Worm (Caenorhabditis elegans): Measurements from ENCODE around the gene spe-49.

The spe-49 gene

DNA sequence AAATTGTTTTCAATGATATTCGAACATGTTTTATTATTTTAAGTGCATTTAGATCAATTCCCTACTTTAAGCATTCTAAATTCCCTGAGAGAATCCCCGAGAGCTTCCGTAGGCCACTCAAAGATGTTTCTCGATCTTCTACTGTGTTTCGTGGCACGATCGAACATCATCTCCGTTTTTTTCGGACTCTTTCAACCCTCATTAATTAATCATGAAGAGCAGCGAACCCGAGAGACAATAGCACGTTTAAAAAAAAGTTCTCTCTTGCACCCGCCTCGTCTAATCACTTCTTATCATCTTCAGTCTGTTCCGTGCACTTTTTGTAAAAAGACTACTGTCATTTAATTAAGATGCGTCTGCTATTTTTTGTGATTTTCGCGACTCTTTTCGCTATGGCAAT, 7.4 kb downstream of the spe-49 start, which contains the start of gene K12B6.11:
Gene K12B6.11 (plus strand): TSS at position 301 of the 400 bp plus-strand sequence.
- no peak for TF ChIP-seq pha-4 (tag; optimal IDR thresholded peaks at IDR 0.05)

DNA sequence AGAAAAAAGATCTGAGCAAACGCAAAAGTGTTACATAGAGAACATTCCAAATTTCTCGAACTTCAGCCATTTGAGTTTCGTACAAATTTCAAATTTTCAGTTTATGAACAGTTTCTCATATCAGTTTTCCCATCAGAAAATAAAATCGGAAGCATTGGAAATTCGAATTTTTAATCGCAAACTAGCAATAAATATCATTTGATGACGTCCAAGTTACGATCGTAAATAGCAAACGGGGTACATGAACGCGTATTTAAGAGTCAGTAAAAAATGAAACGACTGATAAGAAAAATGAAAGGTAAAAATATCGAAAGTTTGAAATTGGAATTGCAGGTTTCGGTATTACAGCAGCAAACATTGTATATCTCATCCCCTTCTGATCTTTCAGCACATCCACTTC, 10.1 kb downstream of the spe-49 start:
- TF ChIP-seq nhr-76 (tag; optimal IDR thresholded peaks at IDR 0.05) (no peak), nhr-2 (tag; optimal IDR thresholded peaks at IDR 0.05) (no peak), ceh-83 (GFP tag; optimal IDR thresholded peaks at IDR 0.05) (no peak), tbx-8 (GFP tag; optimal IDR thresholded peaks at IDR 0.05) (no peak), mep-1 (tag; optimal IDR thresholded peaks at IDR 0.05) (no peak), nhr-237 (tag; optimal IDR thresholded peaks at IDR 0.05) (no peak), unc-120 (tag; optimal IDR thresholded peaks at IDR 0.05; ENCODE audit: poor library complexity, severe bottlenecking) (no peak)

DNA sequence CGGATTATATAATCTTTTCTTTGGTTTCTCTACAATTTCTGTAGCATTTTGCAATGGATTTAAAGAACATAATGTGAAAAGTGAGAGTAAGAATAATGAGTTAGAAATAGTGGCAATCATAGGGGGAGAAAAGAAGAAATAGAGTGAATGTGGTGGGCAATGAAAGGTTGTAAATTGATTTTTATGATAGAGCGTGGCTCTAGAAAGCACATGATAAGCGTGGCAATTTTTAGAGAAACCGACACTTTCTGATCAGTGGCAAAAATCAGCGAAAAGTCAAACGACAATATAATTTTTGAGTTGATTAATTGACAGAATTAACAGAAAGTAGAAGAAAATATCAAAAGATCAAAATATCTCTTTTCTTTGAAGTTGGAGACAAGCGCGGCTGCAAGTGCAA, 11.2 kb downstream of the spe-49 start, which contains the start of gene K12B6.9:
Gene K12B6.9 (minus strand): TSS at position 266 of the 400 bp plus-strand sequence.
- no peak for TF ChIP-seq drap-1 (GFP tag; optimal IDR thresholded peaks at IDR 0.05)
- no peak for TF ChIP-seq ces-1 (GFP tag; optimal IDR thresholded peaks at IDR 0.05)
- no peak for TF ChIP-seq mep-1 (tag; optimal IDR thresholded peaks at IDR 0.05)
- no peak for TF ChIP-seq unc-120 (tag; optimal IDR thresholded peaks at IDR 0.05; ENCODE audit: poor library complexity, severe bottlenecking)
- no peak for TF ChIP-seq cnd-1 (tag; optimal IDR thresholded peaks at IDR 0.05)
- TF ChIP-seq nhr-76 (tag; optimal IDR thresholded peaks at IDR 0.05): no peak
- no peak for TF ChIP-seq sptf-1 (tag; optimal IDR thresholded peaks at IDR 0.05)
- no peak for TF ChIP-seq ztf-11 (tag; optimal IDR thresholded peaks at IDR 0.05)
- no peak for TF ChIP-seq lin-13 (tag; optimal IDR thresholded peaks at IDR 0.05)
- no peak for TF ChIP-seq bed-3 (GFP tag; optimal IDR thresholded peaks at IDR 0.05)
- TF ChIP-seq snpc-4 (tag; optimal IDR thresholded peaks at IDR 0.05): no peak
- no peak for TF ChIP-seq hlh-1 (tag; optimal IDR thresholded peaks at IDR 0.05)
- TF ChIP-seq M03D4.4 (tag; optimal IDR thresholded peaks at IDR 0.05): no peak
- no peak for TF ChIP-seq unc-62 (GFP tag; optimal IDR thresholded peaks at IDR 0.05)
- TF ChIP-seq flh-1 (GFP tag; optimal IDR thresholded peaks at IDR 0.05): no peak
- TF ChIP-seq elt-1 (tag; optimal IDR thresholded peaks at IDR 0.05; ENCODE audit: borderline replicate concordance, insufficient read depth): no peak
- no peak for TF ChIP-seq blmp-1 (tag; optimal IDR thresholded peaks at IDR 0.05)
- TF ChIP-seq elt-3 (tag; optimal IDR thresholded peaks at IDR 0.05): no peak
- TF ChIP-seq lsy-2 (tag; optimal IDR thresholded peaks at IDR 0.05): no peak

DNA sequence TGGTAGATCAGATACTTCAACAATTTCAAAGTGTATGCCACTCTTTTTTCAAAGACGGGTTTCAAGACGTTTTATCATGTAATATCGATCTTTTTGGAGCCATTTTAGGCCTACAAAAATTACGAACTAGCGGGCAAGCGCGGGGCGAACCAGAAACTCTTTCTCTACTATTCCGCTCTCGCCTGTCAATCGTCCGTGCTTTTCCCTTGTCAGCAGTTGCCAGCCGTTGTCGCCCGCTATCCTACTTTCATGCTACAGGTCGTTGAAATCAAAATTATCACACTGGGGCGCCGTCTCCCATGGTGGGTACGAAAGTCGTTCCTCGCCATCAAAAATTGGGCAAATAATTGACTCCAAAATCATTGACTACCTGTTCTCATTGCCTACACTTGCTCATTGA, 19.9 kb downstream of the spe-49 start:
- TF ChIP-seq sem-2 (GFP tag; optimal IDR thresholded peaks at IDR 0.05) (no peak), ztf-11 (tag; optimal IDR thresholded peaks at IDR 0.05) (no peak), bed-3 (GFP tag; optimal IDR thresholded peaks at IDR 0.05) (no peak), pha-4 (tag; optimal IDR thresholded peaks at IDR 0.05) (no peak), ceh-83 (GFP tag; optimal IDR thresholded peaks at IDR 0.05) (no peak), ceh-43 (GFP tag; optimal IDR thresholded peaks at IDR 0.05) (no peak)

DNA sequence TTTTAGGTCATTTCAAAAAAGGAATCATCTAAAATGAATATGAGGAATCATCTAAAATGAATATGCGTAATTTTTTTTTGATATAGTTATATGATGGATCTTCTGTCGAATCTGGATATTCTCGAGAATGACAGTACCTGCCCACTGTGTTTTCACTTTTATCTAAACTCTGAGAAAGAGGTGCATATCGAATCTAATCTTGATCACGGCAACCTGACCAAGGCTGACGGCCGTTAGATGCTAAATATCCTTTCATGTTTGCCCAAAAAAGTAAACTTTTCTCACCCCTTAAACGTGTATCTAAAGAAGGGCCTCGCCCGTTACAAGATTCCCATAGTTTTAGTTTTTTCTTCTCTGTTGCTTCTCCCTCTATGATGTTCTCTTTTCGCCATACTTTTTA, 21.3 kb downstream of the spe-49 start:
- TF ChIP-seq cnd-1 (tag; optimal IDR thresholded peaks at IDR 0.05) (no peak), ham-2 (GFP tag; optimal IDR thresholded peaks at IDR 0.05) (no peak), elt-1 (tag; optimal IDR thresholded peaks at IDR 0.05; ENCODE audit: borderline replicate concordance, insufficient read depth) (peak; percentile 89), hlh-1 (tag; optimal IDR thresholded peaks at IDR 0.05) (no peak), mls-2 (tag; optimal IDR thresholded peaks at IDR 0.05) (no peak)

DNA sequence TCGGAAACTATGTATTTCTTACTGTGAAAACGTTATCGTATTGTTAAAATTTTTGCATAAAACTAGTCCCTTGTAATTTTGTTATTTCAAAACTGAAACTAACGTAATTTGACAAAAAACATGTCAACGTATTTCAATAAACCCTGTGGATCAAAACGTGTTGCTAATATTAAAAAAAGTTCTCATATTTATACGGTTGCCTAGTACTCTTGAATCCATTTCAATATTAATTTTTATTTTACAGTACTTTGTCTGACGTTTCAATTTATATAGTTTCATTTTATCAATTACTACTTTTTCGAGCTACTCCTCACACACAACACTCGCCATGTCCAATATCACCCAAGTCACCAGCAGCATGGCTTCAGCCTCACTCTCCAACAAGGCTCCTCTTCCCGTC, 22.3 kb downstream of the spe-49 start, which contains the start of gene sago-1:
Gene sago-1 (plus strand): TSS at position 301 of the 400 bp plus-strand sequence.
- TF ChIP-seq sem-2 (GFP tag; optimal IDR thresholded peaks at IDR 0.05) (no peak), mab-5 (tag; optimal IDR thresholded peaks at IDR 0.05) (no peak), tbx-8 (GFP tag; optimal IDR thresholded peaks at IDR 0.05) (no peak), nhr-28 (tag; optimal IDR thresholded peaks at IDR 0.05) (no peak), hlh-1 (tag; optimal IDR thresholded peaks at IDR 0.05) (no peak), snpc-4 (tag; optimal IDR thresholded peaks at IDR 0.05) (no peak), ces-1 (GFP tag; optimal IDR thresholded peaks at IDR 0.05) (no peak), ztf-11 (tag; optimal IDR thresholded peaks at IDR 0.05) (no peak), nhr-2 (tag; optimal IDR thresholded peaks at IDR 0.05) (no peak)

Measured in whole organism, mixed stage, embryonic.